Worm (Caenorhabditis elegans) whole organism, L3 larva: ENCODE data around the gene F22E12.1.

Experiments used
- ZK546.5 ChIP-seq: sonication (generic microtip); optimal IDR thresholded peaks from 2 replicates; lab custom pipeline; 2017; ENCODE audit warnings: missing biosample characterization, missing genetic modification characterization
- ceh-82 ChIP-seq: fragments of 150-350 bp; optimal IDR thresholded peaks from 2 replicates; lab custom pipeline; 2014; ENCODE audit warnings: missing biosample characterization, missing genetic modification characterization
- ceh-9 ChIP-seq: sonication (generic microtip); optimal IDR thresholded peaks from 2 replicates; lab custom pipeline; 2018; ENCODE audit warnings: missing biosample characterization, missing genetic modification characterization
- egl-27 ChIP-seq: sonication (generic microtip); optimal IDR thresholded peaks from 4 replicates; lab custom pipeline; 2017; ENCODE audit warnings: missing biosample characterization, missing genetic modification reagents, missing genetic modification characterization
- elt-1 ChIP-seq: fragments of 150-350 bp; optimal IDR thresholded peaks from 2 replicates; lab custom pipeline; 2014; ENCODE audit warnings: missing biosample characterization, missing genetic modification characterization
- fos-1 ChIP-seq: fragments of 150-350 bp; optimal IDR thresholded peaks from 2 replicates; lab custom pipeline; 2014; ENCODE audit warnings: missing biosample characterization, missing genetic modification characterization
- lin-39 ChIP-seq: fragments of 150-350 bp; optimal IDR thresholded peaks from 2 replicates; lab custom pipeline; 2018; ENCODE audit warnings: missing biosample characterization, missing genetic modification reagents, missing genetic modification characterization
- lsy-12 ChIP-seq: sonication (generic microtip); optimal IDR thresholded peaks from 2 replicates; lab custom pipeline; 2016; ENCODE audit warnings: mild to moderate bottlenecking, missing genetic modification characterization, missing compliant biosample characterization
- nhr-12 ChIP-seq: fragments of 150-350 bp; optimal IDR thresholded peaks from 2 replicates; lab custom pipeline; 2014; ENCODE audit warnings: missing biosample characterization, missing genetic modification characterization
- nhr-25 ChIP-seq: sonication (generic microtip); optimal IDR thresholded peaks from 2 replicates; lab custom pipeline; 2017; ENCODE audit warnings: missing biosample characterization, missing genetic modification characterization
- unc-62 ChIP-seq: fragments of 150-350 bp; sonication (generic microtip); optimal IDR thresholded peaks from 4 replicates; lab custom pipeline; 2014; ENCODE audit warnings: missing biosample characterization, missing genetic modification reagents, missing genetic modification characterization
- zag-1 ChIP-seq: fragments of 150-350 bp; optimal IDR thresholded peaks from 2 replicates; lab custom pipeline; 2014; ENCODE audit warnings: missing biosample characterization, missing genetic modification characterization
- ztf-4 ChIP-seq: fragments of 150-350 bp; optimal IDR thresholded peaks from 2 replicates; lab custom pipeline; 2014; ENCODE audit warnings: missing biosample characterization, missing genetic modification characterization

DNA sequence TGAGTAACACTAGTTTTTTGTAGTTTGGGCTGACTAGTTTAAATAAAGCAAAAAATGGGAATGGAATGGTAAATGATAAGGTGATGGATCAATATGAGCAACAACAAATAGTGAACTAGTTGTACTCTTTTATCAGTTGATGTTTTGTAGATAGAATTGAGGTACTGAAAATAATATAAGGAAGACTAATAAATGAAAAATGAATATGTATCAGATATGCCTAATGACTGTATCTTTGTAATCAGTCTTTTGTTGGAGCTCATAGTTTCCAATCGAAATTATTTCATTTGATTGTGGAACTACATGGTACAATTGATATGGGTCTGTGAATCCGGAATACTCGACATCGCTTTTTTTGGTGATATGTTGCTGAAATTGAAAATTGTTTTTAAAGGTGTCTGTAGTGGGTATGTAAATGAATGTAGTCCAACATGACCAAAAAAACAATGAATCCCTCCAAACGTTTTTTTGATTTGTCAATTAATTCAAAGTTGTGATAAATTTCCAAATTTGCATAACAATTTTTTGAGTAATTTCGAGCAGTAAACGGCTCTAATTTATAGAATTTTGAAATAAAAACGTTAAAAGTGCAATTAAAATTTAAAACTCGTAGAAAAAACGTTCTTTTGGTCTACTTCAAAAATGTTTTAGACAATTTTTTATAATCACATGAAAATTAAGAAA lies 47.0 kb downstream of the F22E12.1 start, which contains the start of gene F15H10.12:
- TF ChIP-seq ceh-9 (tag; lab: Kevin White, UChicago): no peak
- no peak for TF ChIP-seq ZK546.5 (tag; lab: Kevin White, UChicago)
- TF ChIP-seq unc-62: no peak
- TF ChIP-seq ztf-4 (tag; lab: Kevin White, UChicago): no peak
- no peak for TF ChIP-seq nhr-12
- TF ChIP-seq lsy-12 (tag; lab: Kevin White, UChicago): no peak
- no peak for TF ChIP-seq lin-39 (tag; lab: Kevin White, UChicago)
- no peak for TF ChIP-seq fos-1 (tag; lab: Kevin White, UChicago)
- TF ChIP-seq elt-1 (tag; lab: Kevin White, UChicago): no peak
- no peak for TF ChIP-seq egl-27 (tag; lab: Kevin White, UChicago)
- no peak for TF ChIP-seq nhr-25
- TF ChIP-seq ceh-82 (tag; lab: Kevin White, UChicago): no peak
- no peak for TF ChIP-seq zag-1 (tag; lab: Kevin White, UChicago)
